Fruit fly (Drosophila melanogaster): ENCODE results near the gene CG10700.

DNA sequence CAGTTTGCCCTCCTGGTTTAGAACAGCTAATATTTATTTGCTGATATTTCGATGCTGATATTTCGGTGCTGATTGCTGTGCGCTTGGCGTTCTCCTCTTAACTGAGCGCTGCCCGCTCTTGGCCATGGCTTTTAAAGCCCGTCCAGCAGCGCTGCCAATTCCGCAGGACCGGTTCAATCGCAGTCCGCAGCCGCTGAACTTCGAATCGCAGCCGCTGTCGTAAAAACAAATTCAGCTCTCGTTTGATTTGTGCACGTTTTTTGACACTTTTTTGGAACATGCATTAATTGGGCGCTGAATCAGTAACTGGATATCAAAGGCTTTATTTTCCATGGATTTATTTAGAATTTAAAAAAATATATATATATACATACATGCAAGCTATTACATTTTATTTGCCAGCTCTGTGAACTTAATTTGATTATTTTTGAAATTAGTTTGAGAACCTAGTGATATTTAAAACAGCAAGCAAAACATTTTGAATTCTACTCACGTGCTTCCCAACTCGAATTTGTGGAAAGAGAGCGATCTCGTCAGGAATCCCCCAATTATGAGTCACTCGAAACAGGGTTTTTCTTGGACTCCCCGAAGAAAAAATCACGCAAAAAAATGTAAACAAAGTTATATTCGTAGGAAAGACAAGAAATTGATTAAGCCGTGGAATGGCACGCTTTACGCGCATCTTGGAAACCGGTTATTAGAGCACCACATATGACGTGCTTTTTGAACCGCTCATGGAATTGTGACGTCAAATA, 41.5 kb upstream of the CG10700 start, which contains the start of gene Ddc:
- TF ChIP-seq CG8478 (optimal IDR thresholded peaks at IDR 0.05) (no peak), usp (GFP tag; optimal IDR thresholded peaks at IDR 0.05) (no peak), Dll (optimal IDR thresholded peaks at IDR 0.05) (no peak), psq (optimal IDR thresholded peaks at IDR 0.05) (no peak), EcR (GFP tag; optimal IDR thresholded peaks at IDR 0.05) (no peak), pan (optimal IDR thresholded peaks at IDR 0.05) (no peak)

All from whole organism.